Worm (Caenorhabditis elegans) whole organism, L4/young adult: ENCODE results near the gene T05C12.8.
A peak's percentile ranks its signal among the peaks of the same experiment; 100 is the strongest.

Experiments used
- W03F9.2 ChIP-seq: fragments of 150-350 bp; optimal IDR thresholded peaks from 2 replicates; lab custom pipeline; 2014; ENCODE audit warnings: missing biosample characterization, missing genetic modification characterization
- dao-5 ChIP-seq: sonication (generic microtip); optimal IDR thresholded peaks from 2 replicates; lab custom pipeline; 2016; ENCODE audit warnings: missing genotype, missing genetic modification characterization, moderate library complexity, missing compliant biosample characterization
- him-1 ChIP-seq: sonication (generic microtip); optimal IDR thresholded peaks from 2 replicates; lab custom pipeline; 2016; ENCODE audit warnings: missing genotype, missing genetic modification reagents, missing genetic modification characterization, missing compliant biosample characterization

Gene T05C12.8

ce11 chrII:8190455-8190854 lies at the start of gene T05C12.8:
TSS of gene T05C12.8 (minus strand) at chrII:8190555.
- TF ChIP-seq W03F9.2 (tag; lab: Kevin White, UChicago) (no peak), him-1 (tag; lab: Kevin White, UChicago) (no peak), dao-5 (no peak)

- TF ChIP-seq him-1 (tag; lab: Kevin White, UChicago) (no peak), W03F9.2 (tag; lab: Kevin White, UChicago) (no peak), dao-5 (no peak)
Measured at ce11 chrII:8238155-8238554, 47.8 kb upstream of the T05C12.8 start, which contains the start of gene nlp-5. TSS of gene nlp-5 (plus strand) at chrII:8238455.

- TF ChIP-seq him-1 (tag; lab: Kevin White, UChicago), result no peak
- no peak for TF ChIP-seq dao-5
- no peak for TF ChIP-seq W03F9.2 (tag; lab: Kevin White, UChicago)
Measured at ce11 chrII:8232489-8232888, 42.1 kb upstream of the T05C12.8 start, which contains the start of gene M110.7. TSS of gene M110.7 (plus strand) at chrII:8232789.

ce11 chrII:8230976-8231375 lies 40.6 kb upstream of the T05C12.8 start, which contains the start of gene M110.9:
TSS of gene M110.9 (plus strand) at chrII:8231276.
- TF ChIP-seq dao-5, result no peak
- TF ChIP-seq W03F9.2 (tag; lab: Kevin White, UChicago), result no peak
- no peak for TF ChIP-seq him-1 (tag; lab: Kevin White, UChicago)

- no peak for TF ChIP-seq him-1 (tag; lab: Kevin White, UChicago)
- TF ChIP-seq dao-5, result no peak
- TF ChIP-seq W03F9.2 (tag; lab: Kevin White, UChicago), result no peak
Measured at ce11 chrII:8226475-8226874, 36.1 kb upstream of the T05C12.8 start.

ce11 chrII:8225914-8226313 lies 35.6 kb upstream of the T05C12.8 start:
- TF ChIP-seq W03F9.2 (tag; lab: Kevin White, UChicago) (no peak), him-1 (tag; lab: Kevin White, UChicago) (no peak), dao-5 (no peak)

ce11 chrII:8225347-8225746 lies 35.0 kb upstream of the T05C12.8 start:
- TF ChIP-seq W03F9.2 (tag; lab: Kevin White, UChicago) (no peak), dao-5 (no peak), him-1 (tag; lab: Kevin White, UChicago) (no peak)

- TF ChIP-seq W03F9.2 (tag; lab: Kevin White, UChicago) (no peak), dao-5 (no peak), him-1 (tag; lab: Kevin White, UChicago) (no peak)
Measured at ce11 chrII:8224623-8225022, 34.3 kb upstream of the T05C12.8 start.

ce11 chrII:8223945-8224344 lies 33.6 kb upstream of the T05C12.8 start:
- TF ChIP-seq W03F9.2 (tag; lab: Kevin White, UChicago) (no peak), dao-5 (no peak), him-1 (tag; lab: Kevin White, UChicago) (no peak)

ce11 chrII:8223422-8223821 lies 33.1 kb upstream of the T05C12.8 start:
- no peak for TF ChIP-seq W03F9.2 (tag; lab: Kevin White, UChicago)
- TF ChIP-seq him-1 (tag; lab: Kevin White, UChicago), result no peak
- no peak for TF ChIP-seq dao-5

- TF ChIP-seq him-1 (tag; lab: Kevin White, UChicago), result peak; percentile 21
- TF ChIP-seq W03F9.2 (tag; lab: Kevin White, UChicago), result no peak
Measured at ce11 chrII:8222309-8223065, 32.1 kb upstream of the T05C12.8 start, which contains the start of gene dab-1. TSS of gene dab-1 (plus strand) at chrII:8222386.

- TF ChIP-seq him-1 (tag; lab: Kevin White, UChicago) (no peak), dao-5 (no peak), W03F9.2 (tag; lab: Kevin White, UChicago) (no peak)
Measured at ce11 chrII:8220267-8220666, 29.9 kb upstream of the T05C12.8 start.

- TF ChIP-seq dao-5, result no peak
- no peak for TF ChIP-seq W03F9.2 (tag; lab: Kevin White, UChicago)
- no peak for TF ChIP-seq him-1 (tag; lab: Kevin White, UChicago)
Measured at ce11 chrII:8218266-8218665, 27.9 kb upstream of the T05C12.8 start.

ce11 chrII:8216922-8217321 lies 26.6 kb upstream of the T05C12.8 start, which contains the start of gene ifg-1:
TSS of gene ifg-1 (plus strand) at chrII:8217222.
- TF ChIP-seq him-1 (tag; lab: Kevin White, UChicago) (no peak), W03F9.2 (tag; lab: Kevin White, UChicago) (no peak), dao-5 (no peak)
